Fruit fly (Drosophila melanogaster) whole organism, wandering third instar larva: Measurements from ENCODE around the gene CG42369.

Experiments
- CG9705 ChIP-seq: fragments of 200-800 bp; sonication (Bioruptor generic); optimal IDR thresholded peaks from 2 replicates; lab custom pipeline; 2018; ENCODE audit warnings: missing biosample characterization, mild to moderate bottlenecking, missing genetic modification characterization
- Dfd ChIP-seq: fragments of >200 bp; optimal IDR thresholded peaks from 2 replicates; lab custom pipeline; 2017; ENCODE audit warnings: missing biosample characterization, missing genetic modification characterization
- Hnf4 ChIP-seq: fragments of 200-800 bp; sonication (Bioruptor generic); optimal IDR thresholded peaks from 2 replicates; lab custom pipeline; 2016; ENCODE audit warnings: missing biosample characterization, mild to moderate bottlenecking, missing genetic modification characterization
- Hr78 ChIP-seq: fragments of >200 bp; optimal IDR thresholded peaks from 2 replicates; lab custom pipeline; 2017; ENCODE audit warnings: missing biosample characterization, missing genetic modification characterization
- Mio ChIP-seq: sonication (Bioruptor generic); optimal IDR thresholded peaks from 2 replicates; lab custom pipeline; 2016; ENCODE audit warnings: missing biosample characterization, missing genetic modification characterization
- OdsH ChIP-seq: fragments of 200-800 bp; sonication (Bioruptor generic); optimal IDR thresholded peaks from 2 replicates; lab custom pipeline; 2016; ENCODE audit warnings: missing biosample characterization, mild to moderate bottlenecking, missing genetic modification characterization
- Rel ChIP-seq, 2 experiments: fragments of 200-800 bp; sonication (Bioruptor generic) in 1 of 2; optimal IDR thresholded peaks; 2 replicates in 1 of 2; 3 replicates in 1 of 2; lab custom pipeline; 2016 to 2019; ENCODE audit warnings: mild to moderate bottlenecking in 2 of 2, missing biosample characterization in 2 of 2, missing genetic modification characterization in 2 of 2, moderate library complexity in 1 of 2
- brk ChIP-seq: fragments of 200-800 bp; sonication (Bioruptor generic); optimal IDR thresholded peaks from 2 replicates; lab custom pipeline; 2016; ENCODE audit warnings: missing biosample characterization, mild to moderate bottlenecking, missing genetic modification characterization
- fru ChIP-seq: fragments of 200-800 bp; sonication (Bioruptor generic); optimal IDR thresholded peaks from 3 replicates; lab custom pipeline; 2016; ENCODE audit warnings: missing biosample characterization, mild to moderate bottlenecking, missing genetic modification characterization
- usp ChIP-seq: fragments of >200 bp; optimal IDR thresholded peaks from 2 replicates; lab custom pipeline; 2017; ENCODE audit warnings: missing biosample characterization, missing genetic modification characterization

- TF ChIP-seq fru (no peak), usp (GFP tag; lab: Kevin White, UChicago) (no peak), Dfd (GFP tag; lab: Kevin White, UChicago) (no peak), Hnf4 (GFP tag; lab: Kevin White, UChicago) (no peak), OdsH (no peak), CG9705 (GFP tag; lab: Kevin White, UChicago) (no peak), Hr78 (GFP tag; lab: Kevin White, UChicago) (no peak), Mio (no peak), brk (no peak), Rel (GFP tag; optimal IDR thresholded peaks at IDR 0.05; lab: Kevin White, UChicago) (no peak), Rel (tag; optimal IDR thresholded peaks at IDR 0.05; lab: Kevin White, UChicago) (no peak)
Measured at dm6 chr2L:6366924-6367323, 30.1 kb downstream of the CG42369 start.
